Fruit fly (Drosophila melanogaster): ENCODE results near the gene tal-1A.

dm6 chr3R:13831596-13832119, 18.7 kb downstream of the tal-1A start:
- TF ChIP-seq ash1 (GFP tag; optimal IDR thresholded peaks at IDR 0.05) (no peak), CG17359 (tag; optimal IDR thresholded peaks at IDR 0.05) (no peak), sc (optimal IDR thresholded peaks at IDR 0.05) (no peak), sc (GFP tag; optimal IDR thresholded peaks at IDR 0.05) (peak; percentile 36), Lim3 (GFP tag; IDR thresholded peaks at IDR 0.05) (no peak)

Data from whole organism, embryonic.